Worm (Caenorhabditis elegans): ENCODE results near the gene itm-2.

ce11 chrX:5485284-5485927 lies 40.4 kb downstream of the itm-2 start:
- TF ChIP-seq ceh-19 (GFP tag; optimal IDR thresholded peaks at IDR 0.05) (no peak), eyg-1 (tag; optimal IDR thresholded peaks at IDR 0.05) (no peak), sox-4 (tag; optimal IDR thresholded peaks at IDR 0.05) (no peak), pha-4 (tag; optimal IDR thresholded peaks at IDR 0.05) (no peak), madf-2 (tag; optimal IDR thresholded peaks at IDR 0.05) (no peak)
